Worm (Caenorhabditis elegans): ENCODE results near the gene Y75B8A.63.

DNA sequence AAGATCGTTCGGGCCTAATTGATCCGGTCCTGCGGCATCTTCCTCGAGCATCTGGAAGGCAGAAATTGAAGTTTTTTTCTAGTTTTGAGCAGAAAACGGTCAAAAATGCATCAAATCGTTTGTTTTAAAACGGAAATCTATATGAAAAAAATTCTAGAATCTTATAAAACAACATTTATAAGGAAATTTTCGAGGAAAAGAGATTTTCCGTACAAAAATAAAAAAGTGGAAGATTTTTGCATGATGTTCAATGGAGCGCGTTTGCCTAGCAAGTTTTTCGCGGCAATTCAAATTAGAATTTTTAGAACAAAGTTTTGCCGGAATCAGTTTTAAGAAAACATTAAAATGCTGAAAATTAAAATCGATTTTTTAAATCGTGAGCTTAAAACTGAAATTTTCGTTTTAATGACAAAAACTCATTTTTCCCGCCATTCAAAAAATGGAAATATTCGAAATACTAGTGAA lies 49.5 kb downstream of the Y75B8A.63 start, which contains the start of gene pph-4.2:
- TF ChIP-seq dao-5 (tag; optimal IDR thresholded peaks at IDR 0.05) (no peak), him-1 (tag; optimal IDR thresholded peaks at IDR 0.05) (no peak)
